Worm (Caenorhabditis elegans) whole organism, L4 larva: ENCODE results near the gene T12A7.2.
A peak's percentile ranks its signal among the peaks of the same experiment; 100 is the strongest.

Experiments
- D1046.2 ChIP-seq: fragments of 200-800 bp; sonication (Bioruptor generic); IDR thresholded peaks from 2 replicates; pipeline ENCODE4 v1.3.6; 2022; ENCODE audit warnings: missing genetic modification characterization, missing compliant biosample characterization
- F10B5.3 ChIP-seq: sonication (generic microtip); optimal IDR thresholded peaks from 2 replicates; lab custom pipeline; 2016; ENCODE audit warnings: mild to moderate bottlenecking, missing genetic modification characterization, missing compliant biosample characterization
- F49E8.2 ChIP-seq: sonication (generic microtip); optimal IDR thresholded peaks from 2 replicates; lab custom pipeline; 2016; ENCODE audit warnings: missing compliant biosample characterization, mild to moderate bottlenecking, missing genetic modification characterization, borderline replicate concordance
- T26A8.4 ChIP-seq: fragments of 200-800 bp; sonication (Bioruptor generic); IDR thresholded peaks from 2 replicates; pipeline ENCODE4 v1.3.6; 2022; ENCODE audit warnings: missing genetic modification characterization, missing compliant biosample characterization
- aha-1 ChIP-seq: fragments of 150-350 bp; peaks from one replicate; lab custom pipeline; 2014; ENCODE audit warnings: missing biosample characterization, missing genetic modification characterization
- aly-2 ChIP-seq: sonication (generic microtip); optimal IDR thresholded peaks from 2 replicates; lab custom pipeline; 2018; ENCODE audit warnings: missing biosample characterization, missing genetic modification characterization
- ceh-28 ChIP-seq: fragments of 150-350 bp; optimal IDR thresholded peaks from 2 replicates; lab custom pipeline; 2014; ENCODE audit warnings: missing biosample characterization, missing genetic modification reagents, missing genetic modification characterization
- cey-2 ChIP-seq: sonication (generic microtip); optimal IDR thresholded peaks from 3 replicates; lab custom pipeline; 2017; ENCODE audit warnings: missing genetic modification characterization, mild to moderate bottlenecking, missing compliant biosample characterization, antibody characterized with exemption, borderline replicate concordance; ENCODE audit not compliant: insufficient read depth
- ctbp-1 ChIP-seq: fragments of 200-800 bp; sonication (Bioruptor generic); IDR thresholded peaks from 2 replicates; pipeline ENCODE4 v1.3.6; 2022; ENCODE audit warnings: missing genetic modification reagents, missing genetic modification characterization, missing compliant biosample characterization
- daf-16 ChIP-seq, 3 experiments: sonication (generic microtip); optimal IDR thresholded peaks; 2 replicates each; lab custom pipeline; 2016 to 2017; ENCODE audit warnings: missing genetic modification characterization in 3 of 3, missing genetic modification reagents in 3 of 3, mild to moderate bottlenecking in 2 of 3, missing compliant biosample characterization in 2 of 3, missing biosample characterization in 1 of 3, moderate library complexity in 1 of 3
- daf-19 ChIP-seq: fragments of 200-800 bp; sonication (Bioruptor generic); conservative IDR thresholded peaks from 2 replicates; pipeline ENCODE4 v1.3.6; 2022; ENCODE audit warnings: missing genetic modification characterization, missing compliant biosample characterization
- dmd-9 ChIP-seq: fragments of 200-800 bp; sonication (Bioruptor generic); IDR thresholded peaks from 2 replicates; pipeline ENCODE4 v1.3.6; 2022; ENCODE audit warnings: missing genetic modification reagents, missing genetic modification characterization, missing compliant biosample characterization
- duxl-1 ChIP-seq: sonication (generic microtip); optimal IDR thresholded peaks from 2 replicates; lab custom pipeline; 2016; ENCODE audit warnings: mild to moderate bottlenecking, missing genetic modification characterization, moderate library complexity, missing compliant biosample characterization; ENCODE audit not compliant: poor library complexity
- dve-1 ChIP-seq: sonication (generic microtip); optimal IDR thresholded peaks from 2 replicates; lab custom pipeline; 2017; ENCODE audit warnings: antibody characterized with exemption, mild to moderate bottlenecking, missing genetic modification characterization, missing compliant biosample characterization; ENCODE audit not compliant: insufficient read depth
- gei-8 ChIP-seq: fragments of 200-800 bp; sonication (Bioruptor generic); optimal IDR thresholded peaks from 2 replicates; lab custom pipeline; 2018; ENCODE audit warnings: mild to moderate bottlenecking, missing genetic modification characterization, missing compliant biosample characterization
- hif-1 ChIP-seq, 2 experiments: sonication (generic microtip); optimal IDR thresholded peaks; 2 replicates each; lab custom pipeline; 2016 to 2017; ENCODE audit warnings: missing compliant biosample characterization in 2 of 2, missing genetic modification characterization in 2 of 2, missing genetic modification reagents in 2 of 2, missing genotype in 2 of 2, mild to moderate bottlenecking in 1 of 2
- hlh-11 ChIP-seq: fragments of 200-800 bp; sonication (Bioruptor generic); optimal IDR thresholded peaks from 2 replicates; lab custom pipeline; 2018; ENCODE audit warnings: mild to moderate bottlenecking, missing genetic modification characterization, missing compliant biosample characterization
- hlh-30 ChIP-seq: sonication (generic microtip); optimal IDR thresholded peaks from 2 replicates; lab custom pipeline; 2017; ENCODE audit warnings: antibody characterized with exemption, mild to moderate bottlenecking, missing genetic modification characterization, missing compliant biosample characterization; ENCODE audit not compliant: insufficient read depth
- hmg-1.1 ChIP-seq: fragments of 200-800 bp; sonication (Bioruptor generic); IDR thresholded peaks from 2 replicates; pipeline ENCODE4 v1.3.6; 2022; ENCODE audit warnings: missing genetic modification reagents, missing genetic modification characterization, missing compliant biosample characterization
- lin-1 ChIP-seq: fragments of 200-800 bp; sonication (Bioruptor generic); IDR thresholded peaks from 2 replicates; pipeline ENCODE4 v1.3.6; 2022; ENCODE audit warnings: missing genetic modification reagents, missing genetic modification characterization, missing compliant biosample characterization
- mep-1 ChIP-seq: fragments of 150-350 bp; sonication (generic microtip); optimal IDR thresholded peaks from 3 replicates; lab custom pipeline; 2014; ENCODE audit warnings: missing biosample characterization, missing genetic modification characterization
- nhr-11 ChIP-seq: fragments of 150-350 bp; optimal IDR thresholded peaks from 2 replicates; lab custom pipeline; 2014; ENCODE audit warnings: missing biosample characterization, missing genetic modification characterization
- nhr-111 ChIP-seq: fragments of 200-800 bp; sonication (Bioruptor generic); optimal IDR thresholded peaks from 2 replicates; lab custom pipeline; 2018; ENCODE audit warnings: mild to moderate bottlenecking, missing genetic modification characterization, missing compliant biosample characterization
- nhr-28 ChIP-seq: fragments of 150-350 bp; optimal IDR thresholded peaks from 2 replicates; lab custom pipeline; 2014; ENCODE audit warnings: missing biosample characterization, missing genetic modification characterization
- pha-4 ChIP-seq, 2 experiments: fragments of 150-350 bp in 1 of 2; fragments of 200-800 bp in 1 of 2; sonication (Bioruptor generic) in 1 of 2; IDR thresholded peaks in 1 of 2; optimal IDR thresholded peaks in 1 of 2; 2 replicates each; pipeline versions ENCODE4 v1.3.6 to Lab custom; 2014 to 2022; ENCODE audit warnings: missing genetic modification characterization in 2 of 2, missing genetic modification reagents in 2 of 2, missing biosample characterization in 1 of 2, missing compliant biosample characterization in 1 of 2
- saeg-2 ChIP-seq: fragments of 200-800 bp; sonication (Bioruptor generic); IDR thresholded peaks from 2 replicates; pipeline ENCODE4 v1.3.6; 2022; ENCODE audit warnings: missing genetic modification reagents, missing genetic modification characterization, missing compliant biosample characterization
- unc-62 ChIP-seq, 3 experiments: fragments of 150-350 bp in 1 of 3; sonication (generic microtip); optimal IDR thresholded peaks in 2 of 3; peaks in 1 of 3; 1 replicate in 1 of 3; 2 replicates in 2 of 3; lab custom pipeline; 2014 to 2017; ENCODE audit warnings: missing biosample characterization in 3 of 3, missing genetic modification characterization in 3 of 3, missing genetic modification reagents in 3 of 3, missing genotype in 1 of 3

Gene T12A7.2

ce11 chrIV:11755907-11756306 lies 5.0 kb downstream of the T12A7.2 start, which contains the start of gene T12A7.9:
Gene T12A7.9, minus strand, starts transcription at chrIV:11756007.
- TF ChIP-seq nhr-111 (GFP tag; lab: Kevin White, UChicago) (peak; percentile 7), F10B5.3 (no peak), pha-4 (GFP tag; IDR thresholded peaks at IDR 0.05; lab: Robert Waterston, UW) (0 out of 2 replicates have a peak, but pooled peaks have one; percentile 8), pha-4 (tag; optimal IDR thresholded peaks at IDR 0.05; lab: Kevin White, UChicago) (no peak)

- TF ChIP-seq aha-1 (tag; lab: Kevin White, UChicago) (peak; percentile 56), daf-16 (GFP tag; optimal IDR thresholded peaks at IDR 0.05; lab: Kevin White, UChicago) (no peak), daf-16 (tag; optimal IDR thresholded peaks at IDR 0.05; lab: Kevin White, UChicago) (no peak)
Observed at ce11 chrIV:11755003-11755402, 5.9 kb downstream of the T12A7.2 start, which contains the start of gene T12A7.10. Gene T12A7.10, minus strand, starts transcription at chrIV:11755103.

ce11 chrIV:11754328-11754727 lies 6.6 kb downstream of the T12A7.2 start, which contains the start of gene scl-18:
Gene scl-18, minus strand, starts transcription at chrIV:11754428.
- TF ChIP-seq daf-19 (GFP tag; lab: Robert Waterston, UW), result no peak
- no peak for TF ChIP-seq dve-1 (tag; lab: Kevin White, UChicago)
- no peak for TF ChIP-seq mep-1 (tag; lab: Kevin White, UChicago)
- TF ChIP-seq dmd-9 (GFP tag; lab: Robert Waterston, UW), result no peak
- TF ChIP-seq hlh-11 (tag; lab: Kevin White, UChicago), result no peak
- no peak for TF ChIP-seq F49E8.2 (tag; lab: Kevin White, UChicago)
- TF ChIP-seq cey-2 (tag; lab: Kevin White, UChicago), result no peak
- no peak for TF ChIP-seq aly-2 (tag; lab: Kevin White, UChicago)
- TF ChIP-seq duxl-1 (tag; lab: Kevin White, UChicago), result no peak
- TF ChIP-seq T26A8.4 (GFP tag; lab: Robert Waterston, UW), result no peak
- no peak for TF ChIP-seq ctbp-1
- TF ChIP-seq, all 104 proteins: peak for 0

- TF ChIP-seq hlh-11 (tag; lab: Kevin White, UChicago) (peak; percentile 32), unc-62 (GFP tag; optimal IDR thresholded peaks at IDR 0.05 in 1 of 2; lab: Kevin White, UChicago) (peak in 1 of 2 experiments; percentile 57), unc-62 (tag; optimal IDR thresholded peaks at IDR 0.05; lab: Kevin White, UChicago) (no peak), hlh-30 (tag; lab: Kevin White, UChicago) (peak; percentile 3), mep-1 (tag; lab: Kevin White, UChicago) (no peak), daf-16 (GFP tag; optimal IDR thresholded peaks at IDR 0.05; lab: Kevin White, UChicago) (peak in 1 of 2 experiments; percentile 5), daf-16 (tag; optimal IDR thresholded peaks at IDR 0.05; lab: Kevin White, UChicago) (no peak), nhr-28 (tag; lab: Kevin White, UChicago) (peak; percentile 6), hif-1 (tag; optimal IDR thresholded peaks at IDR 0.05; lab: Kevin White, UChicago) (peak in 1 of 2 experiments; percentile 5), saeg-2 (GFP tag; lab: Robert Waterston, UW) (no peak), nhr-11 (tag; lab: Kevin White, UChicago) (peak; percentile 92), lin-1 (GFP tag; lab: Robert Waterston, UW) (no peak)
Observed at ce11 chrIV:11748852-11749251, 12.1 kb downstream of the T12A7.2 start, which contains the start of gene T12A7.6. Gene T12A7.6, plus strand, starts transcription at chrIV:11749220.

ce11 chrIV:11745340-11745739 lies 15.6 kb downstream of the T12A7.2 start, which contains the start of gene gem-4:
Gene gem-4, plus strand, starts transcription at chrIV:11745640.
- TF ChIP-seq D1046.2 (GFP tag; lab: Robert Waterston, UW) (no peak), ceh-28 (no peak), hmg-1.1 (GFP tag; lab: Robert Waterston, UW) (no peak), gei-8 (no peak), nhr-28 (tag; lab: Kevin White, UChicago) (peak; percentile 30)
